Worm (Caenorhabditis elegans): Measurements from ENCODE around the gene chts-1.
A peak's percentile ranks its signal among the peaks of the same experiment; 100 is the strongest.

The chts-1 gene

ce11 chrX:7474968-7475433 lies 44.5 kb downstream of the chts-1 start, which contains the start of gene coh-1:
Gene coh-1 (minus strand): TSS chrX:7475018.
- peak; percentile 28 for TF ChIP-seq lin-13 (GFP tag; optimal IDR thresholded peaks at IDR 0.05)
- peak; percentile 69 for TF ChIP-seq nhr-47 (tag; optimal IDR thresholded peaks at IDR 0.05)
- TF ChIP-seq vab-15 (tag; optimal IDR thresholded peaks at IDR 0.05): no peak
- TF ChIP-seq sptf-1 (tag; optimal IDR thresholded peaks at IDR 0.05): no peak
- no peak for TF ChIP-seq alr-1 (tag; optimal IDR thresholded peaks at IDR 0.05; ENCODE audit: borderline replicate concordance)
- no peak for TF ChIP-seq nhr-76 (tag; optimal IDR thresholded peaks at IDR 0.05)
- TF ChIP-seq nhr-20 (tag; optimal IDR thresholded peaks at IDR 0.05): peak; percentile 60
- TF ChIP-seq unc-30 (tag; optimal IDR thresholded peaks at IDR 0.05): no peak
- TF ChIP-seq ztf-11 (tag; optimal IDR thresholded peaks at IDR 0.05): no peak
- TF ChIP-seq unc-86 (tag; optimal IDR thresholded peaks at IDR 0.05): peak; percentile 33
- no peak for TF ChIP-seq Y116A8C.19 (tag; optimal IDR thresholded peaks at IDR 0.05; ENCODE audit: borderline replicate concordance)
- TF ChIP-seq C04F5.9 (tag; optimal IDR thresholded peaks at IDR 0.05): no peak
- peak; percentile 41 to 75 for TF ChIP-seq lin-35 (GFP tag; optimal IDR thresholded peaks at IDR 0.05)
- TF ChIP-seq sup-37 (GFP tag; optimal IDR thresholded peaks at IDR 0.05): no peak
- TF ChIP-seq dsc-1 (tag; optimal IDR thresholded peaks at IDR 0.05): peak; percentile 56
- TF ChIP-seq ceh-82 (tag; optimal IDR thresholded peaks at IDR 0.05): peak; percentile 14 to 69 (median 27)
- no peak for TF ChIP-seq elt-3 (tag; optimal IDR thresholded peaks at IDR 0.05)
- no peak for TF ChIP-seq nhr-11 (tag; optimal IDR thresholded peaks at IDR 0.05)
- no peak for TF ChIP-seq hlh-4 (tag; optimal IDR thresholded peaks at IDR 0.05)
- no peak for TF ChIP-seq ces-1 (GFP tag; optimal IDR thresholded peaks at IDR 0.05)
- TF ChIP-seq lsy-2 (tag; optimal IDR thresholded peaks at IDR 0.05): peak; percentile 54 to 78
- TF ChIP-seq skn-1 (tag; optimal IDR thresholded peaks at IDR 0.05): peak; percentile 55
- TF ChIP-seq hlh-17 (GFP tag; optimal IDR thresholded peaks at IDR 0.05; ENCODE audit: borderline replicate concordance): no peak
- TF ChIP-seq jun-1 (tag; optimal IDR thresholded peaks at IDR 0.05): peak; percentile 2
- peak; percentile 69 for TF ChIP-seq swsn-7 (tag; optimal IDR thresholded peaks at IDR 0.05)
- TF ChIP-seq egl-13 (tag; optimal IDR thresholded peaks at IDR 0.05): peak; percentile 34
- no peak for TF ChIP-seq efl-3 (GFP tag; optimal IDR thresholded peaks at IDR 0.05)
- no peak for TF ChIP-seq pax-3 (tag; optimal IDR thresholded peaks at IDR 0.05)
- peak; percentile 39 for TF ChIP-seq snpc-4 (tag; optimal IDR thresholded peaks at IDR 0.05)
- TF ChIP-seq C34B4.2 (tag; optimal IDR thresholded peaks at IDR 0.05): no peak
- TF ChIP-seq sox-4 (tag; optimal IDR thresholded peaks at IDR 0.05): no peak
- peak; percentile 15 for TF ChIP-seq nhr-77 (tag; optimal IDR thresholded peaks at IDR 0.05)
- no peak for TF ChIP-seq zag-1 (tag; optimal IDR thresholded peaks at IDR 0.05)
- peak; percentile 73 for TF ChIP-seq mep-1 (tag; optimal IDR thresholded peaks at IDR 0.05)
- TF ChIP-seq ceh-63 (GFP tag; optimal IDR thresholded peaks at IDR 0.05): no peak
- peak; percentile 19 for TF ChIP-seq fkh-10 (GFP tag; optimal IDR thresholded peaks at IDR 0.05)
- TF ChIP-seq lir-3 (tag; optimal IDR thresholded peaks at IDR 0.05; ENCODE audit: poor library complexity): no peak
- no peak for TF ChIP-seq unc-98 (GFP tag; IDR thresholded peaks at IDR 0.05)
- TF ChIP-seq F16B12.6 (tag; optimal IDR thresholded peaks at IDR 0.05): peak; percentile 89
- no peak for TF ChIP-seq unc-130 (tag; optimal IDR thresholded peaks at IDR 0.05)
- TF ChIP-seq unc-62 (GFP tag; optimal IDR thresholded peaks at IDR 0.05): no peak
- no peak for TF ChIP-seq hpl-2 (GFP tag; optimal IDR thresholded peaks at IDR 0.05)
- peak; percentile 84 for TF ChIP-seq snu-23 (GFP tag; optimal IDR thresholded peaks at IDR 0.05)
- TF ChIP-seq isw-1 (GFP tag; IDR thresholded peaks at IDR 0.05): 0 out of 2 replicates have a peak, but pooled peaks have one; percentile 7
- TF ChIP-seq blmp-1 (tag; optimal IDR thresholded peaks at IDR 0.05): peak; percentile 72
- no peak for TF ChIP-seq egl-27 (tag; optimal IDR thresholded peaks at IDR 0.05)
- TF ChIP-seq dpl-1 (GFP tag; optimal IDR thresholded peaks at IDR 0.05): peak; percentile 8 to 40 (median 34)
- TF ChIP-seq efl-1 (optimal IDR thresholded peaks at IDR 0.05): peak; percentile 46 to 64
- TF ChIP-seq efl-1 (GFP tag; optimal IDR thresholded peaks at IDR 0.05 in 1 of 2): peak in 1 of 2 experiments; percentile 33
- no peak for TF ChIP-seq lin-39 (tag; optimal IDR thresholded peaks at IDR 0.05)
- TF ChIP-seq fos-1 (tag; optimal IDR thresholded peaks at IDR 0.05): peak; percentile 66
- no peak for TF ChIP-seq elt-2 (tag; optimal IDR thresholded peaks at IDR 0.05)
- TF ChIP-seq ztf-4 (tag; optimal IDR thresholded peaks at IDR 0.05): no peak
